Worm (Caenorhabditis elegans) whole organism, early embryonic: Measurements from ENCODE around the gene phb-2.

Experiments used
- B0310.2 ChIP-seq: sonication (generic microtip); optimal IDR thresholded peaks from 2 replicates; lab custom pipeline; 2016; ENCODE audit warnings: mild to moderate bottlenecking, missing genetic modification characterization, missing compliant biosample characterization
- F13C5.2 ChIP-seq: sonication (generic microtip); optimal IDR thresholded peaks from 2 replicates; lab custom pipeline; 2017; ENCODE audit warnings: mild to moderate bottlenecking, missing genetic modification characterization, inconsistent platforms, missing compliant biosample characterization
- aly-1 ChIP-seq: sonication (generic microtip); optimal IDR thresholded peaks from 2 replicates; lab custom pipeline; 2016; ENCODE audit warnings: missing genetic modification characterization, missing compliant biosample characterization
- ama-1 ChIP-seq: fragments of 150-350 bp; optimal IDR thresholded peaks from 2 replicates; lab custom pipeline; 2014
- ceh-13 ChIP-seq: fragments of 200-800 bp; sonication (Bioruptor generic); optimal IDR thresholded peaks from 2 replicates; lab custom pipeline; 2018; ENCODE audit warnings: mild to moderate bottlenecking, missing genetic modification characterization, missing compliant biosample characterization
- ceh-36 ChIP-seq: sonication (generic microtip); optimal IDR thresholded peaks from 2 replicates; lab custom pipeline; 2016; ENCODE audit warnings: missing genetic modification characterization, inconsistent platforms, missing compliant biosample characterization
- ets-7 ChIP-seq: sonication (generic microtip); optimal IDR thresholded peaks from 2 replicates; lab custom pipeline; 2016; ENCODE audit warnings: missing genotype, missing genetic modification characterization, missing compliant biosample characterization
- flt-1 ChIP-seq: fragments of 200-800 bp; sonication (Bioruptor generic); IDR thresholded peaks from 2 replicates; pipeline ENCODE4 v1.3.6; 2022; ENCODE audit warnings: missing genetic modification characterization, missing compliant biosample characterization
- hmbx-1 ChIP-seq: sonication (generic microtip); optimal IDR thresholded peaks from 2 replicates; lab custom pipeline; 2016; ENCODE audit warnings: mild to moderate bottlenecking, missing genetic modification characterization, missing compliant biosample characterization
- hmg-4 ChIP-seq: fragments of 200-800 bp; sonication (Bioruptor generic); optimal IDR thresholded peaks from 2 replicates; lab custom pipeline; 2018; ENCODE audit warnings: mild to moderate bottlenecking, missing genetic modification characterization, missing compliant biosample characterization
- hnd-1 ChIP-seq: sonication (generic microtip); optimal IDR thresholded peaks from 2 replicates; lab custom pipeline; 2016; ENCODE audit warnings: missing genetic modification characterization, missing compliant biosample characterization
- pes-1 ChIP-seq: fragments of 200-800 bp; sonication (Bioruptor generic); IDR thresholded peaks from 2 replicates; pipeline ENCODE4 v1.3.6; 2022; ENCODE audit warnings: missing genetic modification reagents, missing genetic modification characterization, missing compliant biosample characterization
- scrt-1 ChIP-seq: fragments of 200-800 bp; sonication (Bioruptor generic); IDR thresholded peaks from 2 replicates; pipeline ENCODE4 v1.3.6; 2022; ENCODE audit warnings: missing genetic modification characterization, missing compliant biosample characterization
- sea-1 ChIP-seq: fragments of 200-800 bp; sonication (Bioruptor generic); conservative IDR thresholded peaks from 2 replicates; pipeline ENCODE4 v1.3.6; 2022; ENCODE audit warnings: missing genetic modification characterization, missing compliant biosample characterization
- tbx-11 ChIP-seq: fragments of 200-800 bp; sonication (Bioruptor generic); IDR thresholded peaks from 2 replicates; pipeline ENCODE4 v1.3.6; 2022; ENCODE audit warnings: missing genetic modification characterization, missing compliant biosample characterization
- tbx-37 ChIP-seq: fragments of 200-800 bp; sonication (Bioruptor generic); conservative IDR thresholded peaks from 2 replicates; pipeline ENCODE4 v1.3.6; 2022; ENCODE audit warnings: missing genetic modification reagents, missing genetic modification characterization, missing compliant biosample characterization
- tra-4 ChIP-seq: sonication (generic microtip); optimal IDR thresholded peaks from 2 replicates; lab custom pipeline; 2017; ENCODE audit warnings: missing genetic modification characterization, missing compliant biosample characterization

phb-2 gene

DNA sequence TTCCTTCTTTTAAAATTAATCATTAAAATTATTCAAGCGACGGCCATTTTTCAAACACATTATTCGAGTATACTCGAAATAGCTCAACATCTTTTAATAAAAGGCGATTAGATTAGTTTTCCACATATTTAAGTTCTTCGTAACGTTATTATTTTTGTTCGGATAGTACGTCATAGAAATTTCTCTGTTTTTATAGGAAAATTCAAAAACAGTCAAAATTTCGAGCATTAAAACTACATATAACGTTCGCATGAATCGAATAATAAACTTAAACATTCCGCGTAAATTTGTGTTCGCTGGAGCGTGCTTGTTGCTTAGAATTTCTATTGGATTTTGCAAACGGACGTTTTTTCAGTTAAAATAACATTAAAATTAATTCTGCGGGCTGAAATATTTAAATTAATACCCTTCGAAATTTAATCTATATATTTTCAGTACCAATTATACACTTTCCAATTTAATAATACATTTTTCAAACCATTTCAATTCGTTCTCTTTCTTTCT lies 6.0 kb upstream of the phb-2 start, which contains the start of gene blos-4:
Gene blos-4, plus strand, starts transcription at position 51 of the 504 bp plus-strand sequence.
- TF ChIP-seq tbx-37 (GFP tag; lab: Robert Waterston, UW) = no peak
- TF ChIP-seq pes-1 (GFP tag; lab: Robert Waterston, UW) = no peak
- no peak for TF ChIP-seq ama-1 (lab: Kevin White, UChicago)
- no peak for TF ChIP-seq ets-7 (tag; lab: Kevin White, UChicago)
- no peak for TF ChIP-seq flt-1 (GFP tag; lab: Robert Waterston, UW)
- no peak for TF ChIP-seq tra-4 (tag; lab: Kevin White, UChicago)
- TF ChIP-seq ceh-36 (tag; lab: Kevin White, UChicago) = no peak
- TF ChIP-seq ceh-13 (GFP tag; lab: Kevin White, UChicago) = no peak
- no peak for TF ChIP-seq hmg-4 (GFP tag; lab: Kevin White, UChicago)
- no peak for TF ChIP-seq hmbx-1
- TF ChIP-seq aly-1 = no peak

DNA sequence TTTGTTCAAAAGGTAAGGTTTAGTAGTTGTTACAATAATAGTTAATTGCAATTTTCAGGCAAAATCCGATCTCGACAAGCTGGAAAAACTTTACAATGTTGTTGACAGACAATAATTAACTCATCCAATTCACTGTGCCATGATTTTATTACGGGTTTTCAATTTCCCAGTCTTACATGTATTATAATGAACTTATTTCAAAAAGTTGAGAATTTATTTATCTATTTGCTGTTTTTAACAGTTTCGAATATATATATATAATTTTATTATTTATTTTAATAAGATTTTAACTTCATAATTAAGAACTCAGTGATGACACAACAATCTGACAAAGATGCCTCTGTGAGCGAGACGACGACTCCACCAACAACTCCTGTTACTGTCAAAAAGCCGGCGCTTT lies 5.2 kb upstream of the phb-2 start, which contains the start of gene lelo-1:
Gene lelo-1, plus strand, starts transcription at position 301 of the 400 bp plus-strand sequence.
- no peak for TF ChIP-seq ceh-36 (tag; lab: Kevin White, UChicago)
- no peak for TF ChIP-seq ceh-13 (GFP tag; lab: Kevin White, UChicago)
- TF ChIP-seq aly-1 = no peak

DNA sequence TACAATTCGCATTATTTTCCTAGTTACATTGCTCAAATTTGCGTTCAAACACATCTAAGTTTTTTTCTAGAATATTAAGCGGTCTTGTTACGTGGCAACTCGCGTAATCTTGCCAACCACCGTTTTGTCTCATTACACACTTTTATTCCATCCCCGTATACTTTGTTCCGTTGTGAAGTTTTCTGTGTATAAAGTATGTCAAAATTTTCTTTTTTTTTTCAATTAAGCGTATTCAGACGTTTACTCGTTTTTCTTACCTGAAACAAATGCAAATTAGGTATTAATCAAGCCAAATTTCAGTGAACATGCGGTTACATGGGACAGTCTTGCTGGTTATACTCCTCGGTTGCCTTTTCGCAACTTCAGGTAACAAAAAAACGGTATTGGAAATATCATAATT lies 4.2 kb upstream of the phb-2 start, which contains the start of gene T24H7.2:
Gene T24H7.2, plus strand, starts transcription at position 301 of the 400 bp plus-strand sequence.
- TF ChIP-seq B0310.2 (tag; lab: Kevin White, UChicago) = no peak
- TF ChIP-seq tra-4 (tag; lab: Kevin White, UChicago) = no peak
- no peak for TF ChIP-seq ets-7 (tag; lab: Kevin White, UChicago)
- no peak for TF ChIP-seq pes-1 (GFP tag; lab: Robert Waterston, UW)
- no peak for TF ChIP-seq ceh-36 (tag; lab: Kevin White, UChicago)
- TF ChIP-seq aly-1 = no peak
- TF ChIP-seq ceh-13 (GFP tag; lab: Kevin White, UChicago) = no peak
- no peak for TF ChIP-seq tbx-11 (GFP tag; lab: Robert Waterston, UW)
- no peak for TF ChIP-seq ama-1 (lab: Kevin White, UChicago)
- no peak for TF ChIP-seq hmbx-1
- no peak for TF ChIP-seq hmg-4 (GFP tag; lab: Kevin White, UChicago)
- TF ChIP-seq sea-1 (GFP tag; lab: Robert Waterston, UW) = no peak
- no peak for TF ChIP-seq scrt-1 (GFP tag; lab: Robert Waterston, UW)
- TF ChIP-seq F13C5.2 (tag; lab: Kevin White, UChicago) = no peak
- no peak for TF ChIP-seq hnd-1
- no peak for TF ChIP-seq tbx-37 (GFP tag; lab: Robert Waterston, UW)
- TF ChIP-seq flt-1 (GFP tag; lab: Robert Waterston, UW) = no peak

DNA sequence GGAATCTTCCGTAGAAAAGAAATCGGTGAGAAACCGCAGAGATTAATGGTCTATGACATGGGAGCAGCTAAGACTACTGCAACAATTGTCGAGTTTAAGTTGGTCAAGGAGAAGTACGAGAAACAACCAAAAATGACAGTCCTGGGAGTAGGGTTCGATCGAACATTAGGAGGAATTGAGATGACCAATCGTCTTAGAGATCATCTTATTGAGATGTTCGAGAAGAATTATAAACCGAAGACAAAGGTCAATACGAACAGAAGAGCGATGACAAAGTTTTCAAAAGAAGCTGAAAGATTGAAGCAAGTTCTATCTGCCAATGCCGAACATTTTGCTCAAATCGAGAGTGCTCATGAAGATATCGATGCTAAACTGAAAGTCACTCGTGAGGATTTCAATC lies 3.2 kb upstream of the phb-2 start:
- no peak for TF ChIP-seq scrt-1 (GFP tag; lab: Robert Waterston, UW)
- TF ChIP-seq tbx-11 (GFP tag; lab: Robert Waterston, UW) = no peak
- no peak for TF ChIP-seq ama-1 (lab: Kevin White, UChicago)
- no peak for TF ChIP-seq tbx-37 (GFP tag; lab: Robert Waterston, UW)
- TF ChIP-seq flt-1 (GFP tag; lab: Robert Waterston, UW) = no peak
- no peak for TF ChIP-seq ets-7 (tag; lab: Kevin White, UChicago)
- no peak for TF ChIP-seq ceh-13 (GFP tag; lab: Kevin White, UChicago)
- no peak for TF ChIP-seq tra-4 (tag; lab: Kevin White, UChicago)
- TF ChIP-seq hmbx-1 = no peak
- no peak for TF ChIP-seq ceh-36 (tag; lab: Kevin White, UChicago)
- TF ChIP-seq F13C5.2 (tag; lab: Kevin White, UChicago) = no peak
- TF ChIP-seq hnd-1 = no peak
- TF ChIP-seq B0310.2 (tag; lab: Kevin White, UChicago) = no peak
- no peak for TF ChIP-seq pes-1 (GFP tag; lab: Robert Waterston, UW)
- TF ChIP-seq sea-1 (GFP tag; lab: Robert Waterston, UW) = no peak
- TF ChIP-seq aly-1 = no peak
- no peak for TF ChIP-seq hmg-4 (GFP tag; lab: Kevin White, UChicago)

DNA sequence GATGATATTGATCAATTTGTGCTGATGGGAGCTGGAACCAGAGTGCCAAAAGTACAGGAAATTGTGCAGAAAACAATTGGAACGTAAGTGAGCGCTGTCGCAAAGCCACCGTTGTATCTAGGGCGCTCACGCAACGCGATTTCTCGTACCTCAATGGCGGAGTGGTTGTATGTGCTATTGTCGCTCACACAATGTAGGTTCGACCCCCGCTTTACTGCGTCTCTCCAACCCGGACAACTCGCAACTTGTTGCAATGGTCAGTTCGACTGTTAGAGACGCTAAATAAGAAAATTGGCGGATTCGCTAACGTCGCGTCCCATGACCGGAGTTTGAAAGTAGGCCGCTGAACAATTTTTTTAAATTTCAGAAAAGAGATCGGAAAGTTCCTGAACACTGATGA lies 2.7 kb upstream of the phb-2 start:
- peak; percentile 60 for TF ChIP-seq tra-4 (tag; lab: Kevin White, UChicago)
- TF ChIP-seq ceh-36 (tag; lab: Kevin White, UChicago) = peak; percentile 95
- peak; percentile 95 for TF ChIP-seq hmg-4 (GFP tag; lab: Kevin White, UChicago)
- peak; percentile 79 for TF ChIP-seq B0310.2 (tag; lab: Kevin White, UChicago)
- no peak for TF ChIP-seq ama-1 (lab: Kevin White, UChicago)
- TF ChIP-seq hnd-1 = peak; percentile 72
- peak; percentile 91 for TF ChIP-seq pes-1 (GFP tag; lab: Robert Waterston, UW)
- TF ChIP-seq scrt-1 (GFP tag; lab: Robert Waterston, UW) = peak; percentile 89
- peak; percentile 82 for TF ChIP-seq ceh-13 (GFP tag; lab: Kevin White, UChicago)
- TF ChIP-seq tbx-37 (GFP tag; lab: Robert Waterston, UW) = peak; percentile 78
- peak; percentile 56 for TF ChIP-seq F13C5.2 (tag; lab: Kevin White, UChicago)
- TF ChIP-seq tbx-11 (GFP tag; lab: Robert Waterston, UW) = peak; percentile 91
- peak; percentile 82 for TF ChIP-seq flt-1 (GFP tag; lab: Robert Waterston, UW)
- peak; percentile 95 for TF ChIP-seq aly-1
- peak; percentile 81 for TF ChIP-seq ets-7 (tag; lab: Kevin White, UChicago)
- peak; percentile 50 for TF ChIP-seq hmbx-1
- peak; percentile 90 for TF ChIP-seq sea-1 (GFP tag; lab: Robert Waterston, UW)

DNA sequence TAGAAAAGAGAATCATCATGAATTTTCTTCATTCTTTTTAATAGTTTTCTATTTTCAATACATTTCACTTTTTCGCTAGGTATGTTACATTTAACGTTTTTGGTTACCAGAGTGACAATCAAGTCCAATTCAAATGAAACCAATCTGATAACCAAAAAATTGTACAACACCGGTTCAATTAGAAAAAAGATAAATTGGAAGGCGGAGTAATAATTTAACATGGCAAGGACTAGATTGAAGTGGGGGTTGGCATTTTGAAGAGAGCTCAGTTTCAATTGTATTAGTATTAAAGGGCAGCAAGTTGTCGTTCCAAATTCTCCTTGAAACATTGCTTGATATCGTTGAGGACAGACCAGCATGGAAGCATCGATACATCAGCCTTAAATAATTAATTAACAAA lies 1.5 kb downstream of the phb-2 start:
- TF ChIP-seq sea-1 (GFP tag; lab: Robert Waterston, UW) = no peak
- no peak for TF ChIP-seq aly-1
- TF ChIP-seq flt-1 (GFP tag; lab: Robert Waterston, UW) = no peak
- TF ChIP-seq hmg-4 (GFP tag; lab: Kevin White, UChicago) = no peak
- TF ChIP-seq B0310.2 (tag; lab: Kevin White, UChicago) = no peak
- TF ChIP-seq ceh-13 (GFP tag; lab: Kevin White, UChicago) = no peak
- no peak for TF ChIP-seq ets-7 (tag; lab: Kevin White, UChicago)
- no peak for TF ChIP-seq ama-1 (lab: Kevin White, UChicago)
- no peak for TF ChIP-seq hnd-1
- no peak for TF ChIP-seq F13C5.2 (tag; lab: Kevin White, UChicago)
- TF ChIP-seq hmbx-1 = no peak
- no peak for TF ChIP-seq scrt-1 (GFP tag; lab: Robert Waterston, UW)
- no peak for TF ChIP-seq pes-1 (GFP tag; lab: Robert Waterston, UW)
- no peak for TF ChIP-seq tbx-37 (GFP tag; lab: Robert Waterston, UW)
- TF ChIP-seq tbx-11 (GFP tag; lab: Robert Waterston, UW) = no peak
- TF ChIP-seq tra-4 (tag; lab: Kevin White, UChicago) = no peak
- no peak for TF ChIP-seq ceh-36 (tag; lab: Kevin White, UChicago)
